Fruit fly (Drosophila melanogaster): Measurements from ENCODE around the gene CG8132.
A peak's percentile ranks its signal among the peaks of the same experiment; 100 is the strongest.

The CG8132 gene

dm6 chr3R:9353276-9353652 is 48.0 kb upstream of the CG8132 start (continued):
- TF ChIP-seq CG10366 (GFP tag; IDR thresholded peaks at IDR 0.05) (no peak), CG1529 (GFP tag; optimal IDR thresholded peaks at IDR 0.05) (peak; percentile 72), pros (GFP tag; optimal IDR thresholded peaks at IDR 0.05) (no peak), stwl (tag; optimal IDR thresholded peaks at IDR 0.05) (no peak), CG7963 (GFP tag; IDR thresholded peaks at IDR 0.05; ENCODE audit: partially characterized antibody) (no peak), CG2129 (GFP tag; IDR thresholded peaks at IDR 0.05; ENCODE audit: partially characterized antibody) (no peak), CG12299 (tag; optimal IDR thresholded peaks at IDR 0.05) (peak; percentile 83), cwo (GFP tag; optimal IDR thresholded peaks at IDR 0.05) (peak; percentile 80), pb (GFP tag; optimal IDR thresholded peaks at IDR 0.05) (peak; percentile 13), CG2202 (tag; optimal IDR thresholded peaks at IDR 0.05) (peak; percentile 75), CG17186 (GFP tag; optimal IDR thresholded peaks at IDR 0.05) (no peak), CG32772 (GFP tag; IDR thresholded peaks at IDR 0.05) (no peak), gem (tag; optimal IDR thresholded peaks at IDR 0.05) (peak; percentile 96), CG18476 (GFP tag; optimal IDR thresholded peaks at IDR 0.05) (peak; percentile 85), CG6272 (GFP tag; IDR thresholded peaks at IDR 0.05) (no peak), E2f2 (GFP tag; IDR thresholded peaks at IDR 0.05) (no peak), odd (GFP tag; optimal IDR thresholded peaks at IDR 0.05) (peak; percentile 87), sens-2 (GFP tag; IDR thresholded peaks at IDR 0.05) (no peak), CG3838 (GFP tag; optimal IDR thresholded peaks at IDR 0.05) (peak; percentile 49), dan (GFP tag; IDR thresholded peaks at IDR 0.05) (no peak), CG11560 (tag; IDR thresholded peaks at IDR 0.05) (no peak), HLHmδ (GFP tag; optimal IDR thresholded peaks at IDR 0.05) (no peak), her (GFP tag; optimal IDR thresholded peaks at IDR 0.05) (no peak), sisA (GFP tag; IDR thresholded peaks at IDR 0.05) (no peak), zen (tag; optimal IDR thresholded peaks at IDR 0.05) (peak; percentile 72), peb (GFP tag; IDR thresholded peaks at IDR 0.05) (no peak), CG6689 (GFP tag; IDR thresholded peaks at IDR 0.05) (no peak), zen2 (GFP tag; IDR thresholded peaks at IDR 0.05; ENCODE audit: partially characterized antibody) (no peak), CG2889 (GFP tag; IDR thresholded peaks at IDR 0.05) (no peak), CG2875 (GFP tag; optimal IDR thresholded peaks at IDR 0.05) (peak; percentile 77), CG17612 (GFP tag; IDR thresholded peaks at IDR 0.05) (no peak), Bdp1 (GFP tag; optimal IDR thresholded peaks at IDR 0.05) (no peak), nmo (GFP tag; optimal IDR thresholded peaks at IDR 0.05) (peak; percentile 93), Awh (GFP tag; IDR thresholded peaks at IDR 0.05) (no peak), HLH54F (GFP tag; optimal IDR thresholded peaks at IDR 0.05) (peak; percentile 44), CG16813 (GFP tag; IDR thresholded peaks at IDR 0.05; ENCODE audit: partially characterized antibody) (no peak), Xrp1 (GFP tag; IDR thresholded peaks at IDR 0.05) (no peak), ci (GFP tag; IDR thresholded peaks at IDR 0.05) (no peak), MTF-1 (GFP tag; optimal IDR thresholded peaks at IDR 0.05; ENCODE audit: borderline replicate concordance) (peak; percentile 52), ham (GFP tag; IDR thresholded peaks at IDR 0.05) (no peak), Sin3A (optimal IDR thresholded peaks at IDR 0.05) (no peak), CG17829 (tag; optimal IDR thresholded peaks at IDR 0.05) (peak; percentile 93), Doc3 (GFP tag; IDR thresholded peaks at IDR 0.05; ENCODE audit: partially characterized antibody) (no peak), tna (GFP tag; IDR thresholded peaks at IDR 0.05; ENCODE audit: partially characterized antibody) (no peak), caup (GFP tag; optimal IDR thresholded peaks at IDR 0.05; ENCODE audit: severe bottlenecking) (peak; percentile 80), CG9797 (GFP tag; optimal IDR thresholded peaks at IDR 0.05) (no peak), Hsf (GFP tag; optimal IDR thresholded peaks at IDR 0.05) (peak; percentile 75), danr (GFP tag; IDR thresholded peaks at IDR 0.05) (no peak), CG16863 (GFP tag; optimal IDR thresholded peaks at IDR 0.05) (peak; percentile 53), fd3F (GFP tag; optimal IDR thresholded peaks at IDR 0.05) (peak; percentile 83), CG10321 (GFP tag; IDR thresholded peaks at IDR 0.05) (no peak), CG3163 (GFP tag; optimal IDR thresholded peaks at IDR 0.05) (no peak)
